Fruit fly (Drosophila melanogaster): ENCODE measurements around the gene CG34250.
A peak's percentile ranks its signal among the peaks of the same experiment; 100 is the strongest.

dm6 chr3L:17475979-17476393, at the start of gene CG34250:
- TF ChIP-seq CG8478 (optimal IDR thresholded peaks at IDR 0.05) (no peak), CTCF (optimal IDR thresholded peaks at IDR 0.05) (peak in 1 of 2 experiments; percentile 18)

All from S2 (cell line).